Fruit fly (Drosophila melanogaster) whole organism, embryonic: ENCODE results near the gene Fcp3C.

ENCODE experiments used
- CG10267 ChIP-seq: fragments of 200-800 bp; sonication (Bioruptor generic); optimal IDR thresholded peaks from 2 replicates; lab custom pipeline; 2018; ENCODE audit warnings: missing biosample characterization, mild to moderate bottlenecking, missing genetic modification characterization, moderate library complexity
- CG10321 ChIP-seq: fragments of 200-800 bp; sonication (Bioruptor generic); IDR thresholded peaks from 2 replicates; pipeline ENCODE4 v1.3.6; 2022; ENCODE audit warnings: missing biosample characterization, missing genetic modification characterization
- CG10654 ChIP-seq: fragments of 200-800 bp; sonication (Bioruptor generic); optimal IDR thresholded peaks from 2 replicates; lab custom pipeline; 2016; ENCODE audit warnings: missing biosample characterization, missing genetic modification characterization
- CG12071 ChIP-seq: fragments of 200-800 bp; sonication (Bioruptor generic); optimal IDR thresholded peaks from 3 replicates; lab custom pipeline; 2018; ENCODE audit warnings: missing biosample characterization, mild to moderate bottlenecking, missing genetic modification characterization
- CG13123 ChIP-seq: fragments of 200-800 bp; sonication (Bioruptor generic); optimal IDR thresholded peaks from 2 replicates; lab custom pipeline; 2016; ENCODE audit warnings: missing biosample characterization, missing genetic modification characterization
- CG18476 ChIP-seq: fragments of 200-800 bp; sonication (Bioruptor generic); optimal IDR thresholded peaks from 2 replicates; lab custom pipeline; 2016; ENCODE audit warnings: missing biosample characterization, mild to moderate bottlenecking, missing genetic modification characterization
- CG18599 ChIP-seq: fragments of 200-800 bp; sonication (Bioruptor generic); optimal IDR thresholded peaks from 3 replicates; lab custom pipeline; 2017; ENCODE audit warnings: missing biosample characterization, missing genetic modification characterization, mild to moderate bottlenecking, moderate library complexity, missing genetic modification reagents
- CG2678 ChIP-seq: fragments of 200-800 bp; sonication (Bioruptor generic); optimal IDR thresholded peaks from 3 replicates; lab custom pipeline; 2019; ENCODE audit warnings: missing biosample characterization, mild to moderate bottlenecking, missing genetic modification characterization, moderate library complexity
- CG3281 ChIP-seq: fragments of 200-800 bp; sonication (Bioruptor generic); optimal IDR thresholded peaks from 3 replicates; lab custom pipeline; 2017; ENCODE audit warnings: missing biosample characterization, mild to moderate bottlenecking, missing genetic modification characterization
- CG34376 ChIP-seq: fragments of 200-800 bp; sonication (Bioruptor generic); optimal IDR thresholded peaks from 2 replicates; lab custom pipeline; 2018; ENCODE audit warnings: missing biosample characterization, mild to moderate bottlenecking, missing genetic modification characterization
- CG3726 ChIP-seq: fragments of 200-800 bp; sonication (Bioruptor generic); IDR thresholded peaks from 3 replicates; pipeline ENCODE4, ENCODE4 v1.3.6; 2022; ENCODE audit warnings: missing biosample characterization, missing genetic modification characterization
- CG3995 ChIP-seq: fragments of 200-800 bp; sonication (Bioruptor generic); optimal IDR thresholded peaks from 3 replicates; lab custom pipeline; 2016; ENCODE audit warnings: missing biosample characterization, missing genetic modification characterization
- CG5180 ChIP-seq: fragments of 200-800 bp; sonication (Bioruptor generic); optimal IDR thresholded peaks from 3 replicates; lab custom pipeline; 2017; ENCODE audit warnings: missing biosample characterization, missing genetic modification characterization, mild to moderate bottlenecking, moderate library complexity, missing genetic modification reagents
- CG7556 ChIP-seq: fragments of 200-800 bp; sonication (Bioruptor generic); optimal IDR thresholded peaks from 2 replicates; lab custom pipeline; 2017; ENCODE audit warnings: missing biosample characterization, mild to moderate bottlenecking, missing genetic modification characterization
- CG8765 ChIP-seq: fragments of 200-800 bp; sonication (Bioruptor generic); IDR thresholded peaks from 2 replicates; pipeline ENCODE4 v1.3.6; 2022; ENCODE audit warnings: missing biosample characterization, missing genetic modification characterization
- D19A ChIP-seq: fragments of 200-800 bp; optimal IDR thresholded peaks from 3 replicates; lab custom pipeline; 2019; ENCODE audit warnings: missing biosample characterization, mild to moderate bottlenecking, missing genetic modification characterization, moderate library complexity
- Dp ChIP-seq: fragments of 200-800 bp; sonication (Bioruptor generic); optimal IDR thresholded peaks from 2 replicates; lab custom pipeline; 2018; ENCODE audit warnings: missing biosample characterization, mild to moderate bottlenecking, missing genetic modification characterization, moderate library complexity
- Dref ChIP-seq: fragments of 200-800 bp; sonication (Bioruptor generic); IDR thresholded peaks from 2 replicates; pipeline ENCODE4 v1.3.6; 2022; ENCODE audit warnings: missing biosample characterization, missing genetic modification characterization
- ERR ChIP-seq: fragments of 200-800 bp; sonication (Bioruptor generic); optimal IDR thresholded peaks from 2 replicates; lab custom pipeline; 2016; ENCODE audit warnings: missing biosample characterization, missing genetic modification characterization
- Elba2 ChIP-seq: fragments of 200-800 bp; sonication (Bioruptor generic); optimal IDR thresholded peaks from 3 replicates; lab custom pipeline; 2016; ENCODE audit warnings: missing biosample characterization, missing genetic modification characterization
- Gsc ChIP-seq: fragments of 200-800 bp; sonication (Bioruptor generic); IDR thresholded peaks from 2 replicates; pipeline ENCODE4 v1.3.6; 2022; ENCODE audit warnings: missing biosample characterization, missing genetic modification characterization
- Hsf ChIP-seq: fragments of 200-800 bp; sonication (Bioruptor generic); optimal IDR thresholded peaks from 3 replicates; lab custom pipeline; 2016; ENCODE audit warnings: missing biosample characterization, missing genetic modification characterization
- NfI ChIP-seq: fragments of 200-800 bp; sonication (Bioruptor generic); optimal IDR thresholded peaks from 3 replicates; lab custom pipeline; 2018; ENCODE audit warnings: missing biosample characterization, mild to moderate bottlenecking, missing genetic modification characterization, moderate library complexity
- Sox100B ChIP-seq: fragments of 200-800 bp; sonication (Bioruptor generic); optimal IDR thresholded peaks from 3 replicates; lab custom pipeline; 2018; ENCODE audit warnings: missing biosample characterization, mild to moderate bottlenecking, missing genetic modification characterization
- Ssrp ChIP-seq: fragments of 200-800 bp; sonication (Bioruptor generic); optimal IDR thresholded peaks from 2 replicates; lab custom pipeline; 2018; ENCODE audit warnings: missing biosample characterization, mild to moderate bottlenecking, missing genetic modification characterization, moderate library complexity
- al ChIP-seq: fragments of 200-800 bp; sonication (Bioruptor generic); IDR thresholded peaks from 2 replicates; pipeline ENCODE4 v1.3.6; 2022; ENCODE audit warnings: missing biosample characterization, missing genetic modification characterization
- bbx ChIP-seq: fragments of 200-800 bp; sonication (Bioruptor generic); IDR thresholded peaks from 2 replicates; pipeline ENCODE4 v1.3.6; 2022; ENCODE audit warnings: missing biosample characterization, missing genetic modification characterization; ENCODE audit not compliant: partially characterized antibody
- cwo ChIP-seq: fragments of 200-800 bp; sonication (Bioruptor generic); optimal IDR thresholded peaks from 3 replicates; lab custom pipeline; 2017; ENCODE audit warnings: missing biosample characterization, missing genetic modification characterization, mild to moderate bottlenecking, moderate library complexity, missing genetic modification reagents
- da ChIP-seq: fragments of 200-800 bp; sonication (Bioruptor generic); optimal IDR thresholded peaks from 2 replicates; lab custom pipeline; 2016; ENCODE audit warnings: missing biosample characterization, missing genetic modification characterization
- dan ChIP-seq: fragments of 200-800 bp; sonication (Bioruptor generic); IDR thresholded peaks from 2 replicates; pipeline ENCODE4 v1.3.6; 2022; ENCODE audit warnings: missing biosample characterization, missing genetic modification characterization
- ewg ChIP-seq: fragments of 200-800 bp; sonication (Bioruptor generic); optimal IDR thresholded peaks from 3 replicates; lab custom pipeline; 2017; ENCODE audit warnings: mild to moderate bottlenecking, missing biosample characterization, missing genetic modification reagents, missing genetic modification characterization
- gce ChIP-seq: fragments of 200-800 bp; sonication (Bioruptor generic); IDR thresholded peaks from 3 replicates; pipeline ENCODE4 v1.3.6; 2022; ENCODE audit warnings: missing biosample characterization, missing genetic modification characterization
- gem ChIP-seq: fragments of 200-800 bp; sonication (Bioruptor generic); optimal IDR thresholded peaks from 2 replicates; lab custom pipeline; 2019; ENCODE audit warnings: missing biosample characterization, mild to moderate bottlenecking, missing genetic modification characterization, moderate library complexity
- gfzf ChIP-seq: fragments of 200-800 bp; sonication (Bioruptor generic); optimal IDR thresholded peaks from 2 replicates; lab custom pipeline; 2016; ENCODE audit warnings: missing biosample characterization, mild to moderate bottlenecking, missing genetic modification characterization, moderate library complexity
- hkb ChIP-seq, 2 experiments: fragments of 200-800 bp in 1 of 2; fragments of >200 bp in 1 of 2; sonication (Bioruptor generic) in 1 of 2; IDR thresholded peaks in 1 of 2; optimal IDR thresholded peaks in 1 of 2; 2 replicates each; pipeline versions ENCODE4 v1.3.6 to Lab custom; 2017 to 2022; ENCODE audit warnings: missing biosample characterization in 1 of 2, missing genetic modification characterization in 1 of 2
- ken ChIP-seq: fragments of 200-800 bp; sonication (Bioruptor generic); IDR thresholded peaks from 3 replicates; pipeline ENCODE4 v1.3.6; 2022; ENCODE audit warnings: missing biosample characterization, missing genetic modification characterization
- lbe ChIP-seq: fragments of 200-800 bp; sonication (Bioruptor generic); optimal IDR thresholded peaks from 2 replicates; lab custom pipeline; 2016; ENCODE audit warnings: missing biosample characterization, mild to moderate bottlenecking, missing genetic modification characterization
- lilli ChIP-seq: fragments of 200-800 bp; sonication (Bioruptor generic); optimal IDR thresholded peaks from 3 replicates; lab custom pipeline; 2016; ENCODE audit warnings: missing biosample characterization, missing genetic modification characterization
- odd ChIP-seq: fragments of 200-800 bp; sonication (Bioruptor generic); optimal IDR thresholded peaks from 2 replicates; lab custom pipeline; 2017; ENCODE audit warnings: missing biosample characterization, mild to moderate bottlenecking, missing genetic modification characterization
- pros ChIP-seq: fragments of 200-800 bp; sonication (Bioruptor generic); optimal IDR thresholded peaks from 3 replicates; lab custom pipeline; 2019; ENCODE audit warnings: missing biosample characterization, mild to moderate bottlenecking, missing genetic modification characterization, moderate library complexity
- rib ChIP-seq: fragments of 200-800 bp; sonication (Bioruptor generic); IDR thresholded peaks from 2 replicates; pipeline ENCODE4 v1.3.6; 2022; ENCODE audit warnings: missing biosample characterization, missing genetic modification characterization
- stwl ChIP-seq: fragments of 200-800 bp; sonication (Bioruptor generic); optimal IDR thresholded peaks from 3 replicates; lab custom pipeline; 2018; ENCODE audit warnings: missing biosample characterization, mild to moderate bottlenecking, missing genetic modification characterization, moderate library complexity
- tll ChIP-seq, 2 experiments: fragments of 200-800 bp in 1 of 2; fragments of >200 bp in 1 of 2; sonication (Bioruptor generic) in 1 of 2; optimal IDR thresholded peaks; 2 replicates each; lab custom pipeline; 2017 to 2019; ENCODE audit warnings: missing biosample characterization in 2 of 2, missing genetic modification characterization in 2 of 2, mild to moderate bottlenecking in 1 of 2, moderate library complexity in 1 of 2
- ttk ChIP-seq: fragments of 200-800 bp; sonication (Bioruptor generic); IDR thresholded peaks from 2 replicates; pipeline ENCODE4 v2.1.2; 2022; ENCODE audit warnings: missing biosample characterization, missing genetic modification characterization
- unpg ChIP-seq: fragments of 200-800 bp; sonication (Bioruptor generic); optimal IDR thresholded peaks from 3 replicates; lab custom pipeline; 2018; ENCODE audit warnings: missing biosample characterization, mild to moderate bottlenecking, missing genetic modification characterization, moderate library complexity
- wor ChIP-seq: fragments of 200-800 bp; sonication (Bioruptor generic); IDR thresholded peaks from 2 replicates; pipeline ENCODE4 v1.3.6; 2022; ENCODE audit warnings: missing biosample characterization, missing genetic modification characterization
- zen ChIP-seq: fragments of 200-800 bp; sonication (Bioruptor generic); optimal IDR thresholded peaks from 3 replicates; lab custom pipeline; 2018; ENCODE audit warnings: missing biosample characterization, mild to moderate bottlenecking, missing genetic modification characterization, moderate library complexity

Fcp3C gene

dm6 chrX:3205887-3206794 lies 31.9 kb upstream of the Fcp3C start (continued):
- TF ChIP-seq odd (GFP tag; lab: Kevin White, UChicago) = peak; percentile 31
- peak; percentile 65; the same call in 1 of the 3 replicates for TF ChIP-seq gce (GFP tag; lab: Robert Waterston, UW)
- no peak for TF ChIP-seq rib (GFP tag; lab: Robert Waterston, UW)
- TF ChIP-seq Dref (GFP tag; lab: Robert Waterston, UW) = no peak
- peak; percentile 55 for TF ChIP-seq unpg (GFP tag; lab: Kevin White, UChicago)
- TF ChIP-seq CG10654 (GFP tag; lab: Kevin White, UChicago) = peak; percentile 41
- TF ChIP-seq ttk (GFP tag; lab: Robert Waterston, UW) = peak; percentile 68
- TF ChIP-seq bbx (GFP tag; lab: Robert Waterston, UW) = no peak
- TF ChIP-seq CG34376 = peak; percentile 41
- TF ChIP-seq CG7556 (GFP tag; lab: Kevin White, UChicago) = peak; percentile 82
- peak; percentile 53 for TF ChIP-seq CG5180 (GFP tag; lab: Kevin White, UChicago)
- TF ChIP-seq NfI (GFP tag; lab: Kevin White, UChicago) = peak; percentile 51
- TF ChIP-seq CG18599 (GFP tag; lab: Kevin White, UChicago) = peak; percentile 91
- TF ChIP-seq CG3995 (GFP tag; lab: Kevin White, UChicago) = no peak
- TF ChIP-seq hkb (optimal IDR thresholded peaks at IDR 0.05; lab: Kevin White, UChicago) = no peak
- peak; percentile 81 for TF ChIP-seq hkb (GFP tag; IDR thresholded peaks at IDR 0.05; lab: Robert Waterston, UW)
- TF ChIP-seq Gsc (GFP tag; lab: Robert Waterston, UW) = no peak
- TF ChIP-seq da (GFP tag; lab: Kevin White, UChicago) = no peak
- peak; percentile 36; the same call in 1 of the 2 replicates for TF ChIP-seq wor (GFP tag; lab: Robert Waterston, UW)
- peak; percentile 36 for TF ChIP-seq Ssrp (tag; lab: Kevin White, UChicago)
- no peak for TF ChIP-seq CG10267 (tag; lab: Kevin White, UChicago)
- TF ChIP-seq tll (GFP tag; optimal IDR thresholded peaks at IDR 0.05; lab: Kevin White, UChicago) = no peak
- TF ChIP-seq CG8765 (GFP tag; lab: Robert Waterston, UW) = no peak
- no peak for TF ChIP-seq Dp (GFP tag; lab: Kevin White, UChicago)
- TF ChIP-seq zen (tag; lab: Kevin White, UChicago) = no peak
- peak; percentile 14; the same call in 1 of the 2 replicates for TF ChIP-seq al (GFP tag; lab: Robert Waterston, UW)
- TF ChIP-seq CG2678 = peak; percentile 77
- TF ChIP-seq ERR (GFP tag; lab: Kevin White, UChicago) = peak; percentile 61
- peak; percentile 74 for TF ChIP-seq lilli
- TF ChIP-seq ken (GFP tag; lab: Robert Waterston, UW) = peak; percentile 74; the same call in 2 of the 3 replicates
- TF ChIP-seq CG18476 (GFP tag; lab: Kevin White, UChicago) = peak; percentile 44
- TF ChIP-seq Sox100B (GFP tag; lab: Kevin White, UChicago) = peak; percentile 36
- peak; percentile 62 for TF ChIP-seq gem (tag; lab: Kevin White, UChicago)
- TF ChIP-seq ewg (GFP tag; lab: Kevin White, UChicago) = peak; percentile 85
- TF ChIP-seq dan = no peak
- peak; percentile 65 for TF ChIP-seq CG3281 (GFP tag; lab: Kevin White, UChicago)
- peak; percentile 60 for TF ChIP-seq CG12071
- TF ChIP-seq lbe (GFP tag; lab: Kevin White, UChicago) = no peak
- no peak; the same call in 1 of the 2 replicates for TF ChIP-seq CG10321 (GFP tag; lab: Robert Waterston, UW)
- TF ChIP-seq CG3726 (GFP tag; lab: Robert Waterston, UW) = no peak
- TF ChIP-seq pros (GFP tag; lab: Kevin White, UChicago) = no peak
- TF ChIP-seq D19A (tag; lab: Kevin White, UChicago) = peak; percentile 11
- no peak for TF ChIP-seq gfzf (GFP tag; lab: Kevin White, UChicago)
- TF ChIP-seq CG13123 (GFP tag; lab: Kevin White, UChicago) = no peak
- peak; percentile 57 for TF ChIP-seq Hsf (GFP tag; lab: Kevin White, UChicago)
- TF ChIP-seq Elba2 = no peak
- no peak for TF ChIP-seq stwl (tag; lab: Kevin White, UChicago)
- TF ChIP-seq cwo (GFP tag; lab: Kevin White, UChicago) = peak; percentile 69
